Fruit fly (Drosophila melanogaster) whole organism: ENCODE measurements around the gene fd102C.

Source experiments
- CG8478 ChIP-seq: fragments of >200 bp; optimal IDR thresholded peaks from 2 replicates; lab custom pipeline; 2018; ENCODE audit warnings: inconsistent platforms
- Dll ChIP-seq: fragments of >200 bp; optimal IDR thresholded peaks from 2 replicates; lab custom pipeline; 2017
- EcR ChIP-seq, 2 experiments: fragments of >200 bp; optimal IDR thresholded peaks; 2 replicates each; lab custom pipeline; 2017; ENCODE audit warnings: missing biosample characterization in 2 of 2, missing genetic modification characterization in 2 of 2, missing genetic modification reagents in 2 of 2
- pan ChIP-seq: fragments of >200 bp; optimal IDR thresholded peaks from 2 replicates; lab custom pipeline; 2017
- psq ChIP-seq: fragments of >200 bp; optimal IDR thresholded peaks from 2 replicates; lab custom pipeline; 2017
- usp ChIP-seq: fragments of >200 bp; optimal IDR thresholded peaks from 2 replicates; lab custom pipeline; 2017; ENCODE audit warnings: missing biosample characterization, missing genetic modification characterization, mixed read lengths

Gene fd102C

dm6 chr4:788350-788749 lies 56.0 kb downstream of the fd102C start:
- TF ChIP-seq pan (no peak), usp (no peak), psq (lab: Kevin White, UChicago) (no peak), EcR (GFP tag; optimal IDR thresholded peaks at IDR 0.05; lab: Kevin White, UChicago) (no peak), CG8478 (lab: Kevin White, UChicago) (no peak), Dll (no peak)

- TF ChIP-seq usp (no peak), CG8478 (lab: Kevin White, UChicago) (no peak), EcR (GFP tag; optimal IDR thresholded peaks at IDR 0.05; lab: Kevin White, UChicago) (no peak), Dll (no peak), pan (no peak), psq (lab: Kevin White, UChicago) (no peak)
Observed at dm6 chr4:787389-787822, 56.9 kb downstream of the fd102C start.
